Worm (Caenorhabditis elegans): Measurements from ENCODE around the gene F42H10.2.

DNA sequence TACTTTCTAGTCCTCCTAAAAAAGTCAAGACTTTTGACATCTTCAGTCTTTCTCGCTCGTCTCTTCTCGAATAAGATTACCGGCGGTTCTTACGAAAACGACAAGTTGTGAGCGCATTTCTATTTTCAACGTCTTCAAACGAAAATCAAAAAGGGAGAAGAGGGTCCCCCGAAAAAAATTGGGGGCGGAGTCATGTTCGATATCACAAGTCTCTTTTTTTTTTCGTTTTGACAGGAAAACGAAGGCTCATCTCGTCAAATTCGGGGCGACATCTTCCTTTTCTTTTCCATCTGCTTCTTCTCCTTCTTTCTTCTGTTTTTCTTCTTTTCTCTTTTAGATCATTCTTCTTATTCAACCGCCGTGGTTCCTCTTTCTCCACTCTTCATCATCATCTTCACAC lies 43.5 kb downstream of the F42H10.2 start:
- TF ChIP-seq unc-39 (tag; optimal IDR thresholded peaks at IDR 0.05) (no peak), nhr-25 (tag; optimal IDR thresholded peaks at IDR 0.05) (no peak), nhr-10 (tag; optimal IDR thresholded peaks at IDR 0.05) (no peak), nhr-237 (tag; optimal IDR thresholded peaks at IDR 0.05) (no peak), mdl-1 (tag; optimal IDR thresholded peaks at IDR 0.05) (no peak)

All from whole organism, L2 larva.